Worm (Caenorhabditis elegans) whole organism, L4 larva: ENCODE results near the gene C25H3.1.

ENCODE experiments used
- D1046.2 ChIP-seq: fragments of 200-800 bp; sonication (Bioruptor generic); IDR thresholded peaks from 2 replicates; pipeline ENCODE4 v1.3.6; 2022; ENCODE audit warnings: missing genetic modification characterization, missing compliant biosample characterization
- F26F4.8 ChIP-seq: fragments of 200-800 bp; sonication (Bioruptor generic); conservative IDR thresholded peaks from 2 replicates; pipeline ENCODE4 v1.3.6; 2022; ENCODE audit warnings: missing genetic modification characterization, missing compliant biosample characterization
- F37D6.2 ChIP-seq: sonication (generic microtip); optimal IDR thresholded peaks from 2 replicates; lab custom pipeline; 2016; ENCODE audit warnings: mild to moderate bottlenecking, missing genetic modification characterization, missing compliant biosample characterization
- Y105C5A.15 ChIP-seq: fragments of 200-800 bp; sonication (Bioruptor generic); IDR thresholded peaks from 2 replicates; pipeline ENCODE4 v1.3.6; 2022; ENCODE audit warnings: missing genetic modification characterization, missing compliant biosample characterization
- ZK337.2 ChIP-seq: fragments of 200-800 bp; sonication (Bioruptor generic); IDR thresholded peaks from 2 replicates; pipeline ENCODE4 v1.3.6; 2022; ENCODE audit warnings: missing genetic modification reagents, missing genetic modification characterization, missing compliant biosample characterization
- ZK546.5 ChIP-seq, 2 experiments: sonication (generic microtip); optimal IDR thresholded peaks; 2 replicates each; lab custom pipeline; 2017; ENCODE audit warnings: missing biosample characterization in 2 of 2, missing genetic modification characterization in 2 of 2
- aha-1 ChIP-seq: fragments of 150-350 bp; peaks from one replicate; lab custom pipeline; 2014; ENCODE audit warnings: missing biosample characterization, missing genetic modification characterization
- arid-1 ChIP-seq: fragments of 200-800 bp; sonication (Bioruptor generic); conservative IDR thresholded peaks from 2 replicates; pipeline ENCODE4 v1.3.6; 2022; ENCODE audit warnings: missing genetic modification reagents, missing genetic modification characterization, missing compliant biosample characterization
- attf-4 ChIP-seq: sonication (generic microtip); optimal IDR thresholded peaks from 3 replicates; lab custom pipeline; 2017; ENCODE audit warnings: missing biosample characterization, missing genetic modification characterization
- ceh-28 ChIP-seq: fragments of 150-350 bp; optimal IDR thresholded peaks from 2 replicates; lab custom pipeline; 2014; ENCODE audit warnings: missing biosample characterization, missing genetic modification reagents, missing genetic modification characterization
- ceh-44 ChIP-seq: fragments of 200-800 bp; sonication (Bioruptor generic); IDR thresholded peaks from 2 replicates; pipeline ENCODE4 v1.3.6; 2022; ENCODE audit warnings: missing genetic modification reagents, missing genetic modification characterization, missing compliant biosample characterization
- ces-1 ChIP-seq: fragments of 150-350 bp; sonication (generic microtip); optimal IDR thresholded peaks from 4 replicates; lab custom pipeline; 2014; ENCODE audit warnings: missing biosample characterization, missing genetic modification reagents, missing genetic modification characterization
- daf-8 ChIP-seq: fragments of 200-800 bp; sonication (Bioruptor generic); IDR thresholded peaks from 2 replicates; pipeline ENCODE4 v1.3.6; 2022; ENCODE audit warnings: missing genetic modification characterization, missing compliant biosample characterization
- dmd-6 ChIP-seq: fragments of 200-800 bp; sonication (Bioruptor generic); IDR thresholded peaks from 2 replicates; pipeline ENCODE4 v1.3.6; 2022; ENCODE audit warnings: missing genetic modification reagents, missing genetic modification characterization, missing compliant biosample characterization
- dmd-9 ChIP-seq: fragments of 200-800 bp; sonication (Bioruptor generic); IDR thresholded peaks from 2 replicates; pipeline ENCODE4 v1.3.6; 2022; ENCODE audit warnings: missing genetic modification reagents, missing genetic modification characterization, missing compliant biosample characterization
- dve-1 ChIP-seq: sonication (generic microtip); optimal IDR thresholded peaks from 2 replicates; lab custom pipeline; 2017; ENCODE audit warnings: antibody characterized with exemption, mild to moderate bottlenecking, missing genetic modification characterization, missing compliant biosample characterization; ENCODE audit not compliant: insufficient read depth
- egl-43 ChIP-seq: fragments of 200-800 bp; sonication (Bioruptor generic); IDR thresholded peaks from 2 replicates; pipeline ENCODE4 v1.3.6; 2022; ENCODE audit warnings: missing genetic modification reagents, missing genetic modification characterization, missing compliant biosample characterization
- fkh-10 ChIP-seq: fragments of 150-350 bp; optimal IDR thresholded peaks from 2 replicates; lab custom pipeline; 2014; ENCODE audit warnings: missing biosample characterization, missing genetic modification reagents, missing genetic modification characterization
- fos-1 ChIP-seq: fragments of 150-350 bp; optimal IDR thresholded peaks from 2 replicates; lab custom pipeline; 2014; ENCODE audit warnings: missing biosample characterization, missing genetic modification characterization
- lim-7 ChIP-seq: fragments of 200-800 bp; sonication (Bioruptor generic); IDR thresholded peaks from 2 replicates; pipeline ENCODE4 v1.3.6; 2022; ENCODE audit warnings: missing genetic modification characterization, missing compliant biosample characterization
- lin-38 ChIP-seq: fragments of 200-800 bp; sonication (Bioruptor generic); IDR thresholded peaks from 2 replicates; pipeline ENCODE4 v1.3.6; 2022; ENCODE audit warnings: missing genetic modification reagents, missing genetic modification characterization, missing compliant biosample characterization
- lsy-2 ChIP-seq, 2 experiments: fragments of 150-350 bp in 1 of 2; sonication (generic microtip) in 1 of 2; optimal IDR thresholded peaks; 2 replicates each; lab custom pipeline; 2014 to 2017; ENCODE audit warnings: missing biosample characterization in 2 of 2, missing genetic modification characterization in 2 of 2
- mdt-29 ChIP-seq: fragments of 200-800 bp; sonication (Bioruptor generic); IDR thresholded peaks from 2 replicates; pipeline ENCODE4 v1.3.6; 2022; ENCODE audit warnings: missing genetic modification reagents, missing genetic modification characterization, missing compliant biosample characterization
- mxl-2 ChIP-seq: fragments of 200-800 bp; sonication (Bioruptor generic); conservative IDR thresholded peaks from 2 replicates; pipeline ENCODE4 v1.3.6; 2022; ENCODE audit warnings: missing genetic modification reagents, missing genetic modification characterization, missing compliant biosample characterization
- mxl-3 ChIP-seq: fragments of 200-800 bp; sonication (Bioruptor generic); optimal IDR thresholded peaks from 2 replicates; lab custom pipeline; 2018; ENCODE audit warnings: mild to moderate bottlenecking, missing genetic modification characterization, missing compliant biosample characterization
- nhr-10 ChIP-seq: fragments of 150-350 bp; optimal IDR thresholded peaks from 2 replicates; lab custom pipeline; 2014; ENCODE audit warnings: missing biosample characterization, missing genetic modification characterization
- nhr-102 ChIP-seq: sonication (generic microtip); optimal IDR thresholded peaks from 2 replicates; lab custom pipeline; 2016; ENCODE audit warnings: mild to moderate bottlenecking, missing genetic modification characterization, moderate library complexity, missing compliant biosample characterization
- nhr-11 ChIP-seq: fragments of 150-350 bp; optimal IDR thresholded peaks from 2 replicates; lab custom pipeline; 2014; ENCODE audit warnings: missing biosample characterization, missing genetic modification characterization
- nhr-237 ChIP-seq: sonication (generic microtip); optimal IDR thresholded peaks from 2 replicates; lab custom pipeline; 2017; ENCODE audit warnings: missing biosample characterization, missing genetic modification characterization
- nhr-25 ChIP-seq: sonication (generic microtip); optimal IDR thresholded peaks from 2 replicates; lab custom pipeline; 2017; ENCODE audit warnings: missing genetic modification characterization, mild to moderate bottlenecking, missing compliant biosample characterization, antibody characterized with exemption, moderate library complexity, borderline replicate concordance; ENCODE audit not compliant: insufficient read depth
- nhr-42 ChIP-seq: fragments of 200-800 bp; sonication (Bioruptor generic); IDR thresholded peaks from 2 replicates; pipeline ENCODE4 v1.3.6; 2022; ENCODE audit warnings: missing genetic modification characterization, missing compliant biosample characterization
- nhr-6 ChIP-seq: fragments of 150-350 bp; optimal IDR thresholded peaks from 2 replicates; lab custom pipeline; 2014; ENCODE audit warnings: missing biosample characterization, missing genetic modification characterization
- nhr-76 ChIP-seq: fragments of 150-350 bp; optimal IDR thresholded peaks from 2 replicates; lab custom pipeline; 2014; ENCODE audit warnings: missing biosample characterization, missing genetic modification characterization
- pha-4 ChIP-seq, 2 experiments: fragments of 150-350 bp in 1 of 2; fragments of 200-800 bp in 1 of 2; sonication (Bioruptor generic) in 1 of 2; IDR thresholded peaks in 1 of 2; optimal IDR thresholded peaks in 1 of 2; 2 replicates each; pipeline versions ENCODE4 v1.3.6 to Lab custom; 2014 to 2022; ENCODE audit warnings: missing genetic modification characterization in 2 of 2, missing genetic modification reagents in 2 of 2, missing biosample characterization in 1 of 2, missing compliant biosample characterization in 1 of 2
- php-3 ChIP-seq: fragments of 200-800 bp; sonication (Bioruptor generic); IDR thresholded peaks from 2 replicates; pipeline ENCODE4 v1.3.6; 2022; ENCODE audit warnings: missing genetic modification reagents, missing genetic modification characterization, missing compliant biosample characterization
- pqm-1 ChIP-seq: sonication (generic microtip); optimal IDR thresholded peaks from 2 replicates; lab custom pipeline; 2017; ENCODE audit warnings: missing biosample characterization, missing genetic modification characterization
- saeg-2 ChIP-seq: fragments of 200-800 bp; sonication (Bioruptor generic); IDR thresholded peaks from 2 replicates; pipeline ENCODE4 v1.3.6; 2022; ENCODE audit warnings: missing genetic modification reagents, missing genetic modification characterization, missing compliant biosample characterization
- sdz-12 ChIP-seq: fragments of 200-800 bp; sonication (Bioruptor generic); optimal IDR thresholded peaks from 2 replicates; lab custom pipeline; 2018; ENCODE audit warnings: mild to moderate bottlenecking, missing genetic modification characterization, missing compliant biosample characterization
- snpc-1.2 ChIP-seq: fragments of 200-800 bp; sonication (Bioruptor generic); IDR thresholded peaks from 2 replicates; pipeline ENCODE4 v1.3.6; 2022; ENCODE audit warnings: missing genetic modification reagents, missing genetic modification characterization, missing compliant biosample characterization
- snpc-4 ChIP-seq: fragments of 150-350 bp; optimal IDR thresholded peaks from 2 replicates; lab custom pipeline; 2014; ENCODE audit warnings: missing biosample characterization, missing genetic modification characterization
- tag-97 ChIP-seq: fragments of 200-800 bp; sonication (Bioruptor generic); IDR thresholded peaks from 2 replicates; pipeline ENCODE4 v1.3.6; 2022; ENCODE audit warnings: missing genetic modification characterization, missing compliant biosample characterization
- unc-39 ChIP-seq: sonication (generic microtip); optimal IDR thresholded peaks from 2 replicates; lab custom pipeline; 2017; ENCODE audit warnings: missing biosample characterization, missing genetic modification characterization
- zag-1 ChIP-seq: fragments of 150-350 bp; optimal IDR thresholded peaks from 2 replicates; lab custom pipeline; 2014; ENCODE audit warnings: missing biosample characterization, missing genetic modification characterization
- zfp-3 ChIP-seq: fragments of 200-800 bp; sonication (Bioruptor generic); conservative IDR thresholded peaks from 2 replicates; pipeline ENCODE4 v1.3.6; 2022; ENCODE audit warnings: missing genetic modification reagents, missing genetic modification characterization, missing compliant biosample characterization
- zip-2 ChIP-seq: fragments of 150-350 bp; optimal IDR thresholded peaks from 2 replicates; lab custom pipeline; 2014; ENCODE audit warnings: missing biosample characterization, missing genetic modification characterization

C25H3.1 gene

DNA sequence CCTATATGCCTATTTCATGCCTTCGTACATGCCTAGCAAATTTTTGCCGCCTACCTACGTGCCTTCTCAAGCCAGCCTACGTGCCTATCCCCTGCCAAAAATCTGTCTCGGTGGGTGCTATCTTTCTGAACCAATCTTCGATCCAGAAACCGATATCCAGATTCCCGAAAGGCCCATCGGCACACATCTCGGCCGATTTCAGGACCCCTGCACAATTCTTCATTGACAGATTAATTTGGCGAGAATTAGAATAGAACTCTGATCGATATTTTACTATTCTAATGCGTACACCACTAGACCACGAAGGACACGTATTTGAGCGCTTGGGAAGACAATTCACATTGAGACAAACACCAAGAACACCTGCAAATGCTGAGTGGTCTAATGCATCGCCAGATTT is 31.3 kb upstream of the C25H3.1 start:
- TF ChIP-seq nhr-6 (no peak), sdz-12 (GFP tag; lab: Kevin White, UChicago) (no peak), aha-1 (tag; lab: Kevin White, UChicago) (no peak), nhr-25 (tag; lab: Kevin White, UChicago) (no peak), attf-4 (no peak), arid-1 (GFP tag; lab: Robert Waterston, UW) (no peak), mxl-3 (GFP tag; lab: Kevin White, UChicago) (no peak), ZK337.2 (no peak), snpc-1.2 (no peak), pha-4 (GFP tag; IDR thresholded peaks at IDR 0.05; lab: Robert Waterston, UW) (no peak), pha-4 (tag; optimal IDR thresholded peaks at IDR 0.05; lab: Kevin White, UChicago) (no peak), daf-8 (GFP tag; lab: Robert Waterston, UW) (no peak), ceh-44 (no peak), snpc-4 (tag; lab: Kevin White, UChicago) (no peak)

DNA sequence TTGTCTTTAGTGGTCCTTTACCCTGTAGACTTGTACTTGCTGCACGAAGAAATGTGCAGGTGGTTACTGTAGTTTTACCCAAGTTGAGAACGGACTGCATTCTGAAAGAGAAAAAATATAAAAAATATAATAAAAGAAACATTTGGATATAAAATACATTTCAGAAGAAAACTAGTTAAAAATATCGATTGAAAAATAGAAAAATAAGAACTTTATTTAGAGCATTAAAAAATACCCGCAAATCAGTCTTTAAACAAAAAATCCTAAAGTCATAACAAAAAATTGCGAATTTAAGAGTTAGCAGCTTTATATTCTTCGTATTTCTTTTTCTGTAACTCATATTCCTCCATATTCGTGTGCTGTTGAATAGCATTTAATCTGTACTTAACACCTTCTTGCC is 30.0 kb upstream of the C25H3.1 start, which contains the start of gene C25H3.7:
TSS of gene C25H3.7 (minus strand) at position 101 of the 400 bp plus-strand sequence.
- TF ChIP-seq fos-1: no peak
- no peak for TF ChIP-seq lim-7
- TF ChIP-seq aha-1 (tag; lab: Kevin White, UChicago): peak; percentile 50
- TF ChIP-seq, all 104 proteins: peak for 1

DNA sequence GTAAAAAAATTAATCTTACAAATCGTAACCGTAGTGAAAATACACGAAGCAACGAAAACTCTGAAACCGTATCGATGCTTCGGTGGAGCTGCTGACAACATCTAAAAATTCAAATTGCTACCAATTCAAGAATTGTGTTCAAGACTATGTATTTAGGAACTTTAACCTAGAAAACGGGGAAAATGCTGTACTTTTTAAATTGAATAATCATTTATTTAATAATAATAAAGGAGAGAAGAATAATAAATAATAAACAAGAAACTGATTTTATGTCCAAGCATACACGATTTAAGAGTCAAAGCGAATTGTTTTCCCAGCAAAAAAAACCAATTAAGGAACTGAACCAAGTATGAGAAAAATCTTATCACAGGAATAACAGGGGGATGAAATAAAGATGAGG is 29.3 kb upstream of the C25H3.1 start, which contains the start of gene C25H3.17:
TSS of gene C25H3.17 (minus strand) at position 101 of the 400 bp plus-strand sequence.
- TF ChIP-seq unc-39 (tag; lab: Kevin White, UChicago): no peak
- TF ChIP-seq tag-97 (GFP tag; lab: Robert Waterston, UW): no peak
- TF ChIP-seq pha-4 (GFP tag; IDR thresholded peaks at IDR 0.05; lab: Robert Waterston, UW): no peak
- no peak for TF ChIP-seq pha-4 (tag; optimal IDR thresholded peaks at IDR 0.05; lab: Kevin White, UChicago)
- no peak for TF ChIP-seq nhr-10 (tag; lab: Kevin White, UChicago)
- TF ChIP-seq D1046.2 (GFP tag; lab: Robert Waterston, UW): no peak
- no peak for TF ChIP-seq nhr-11 (tag; lab: Kevin White, UChicago)
- no peak for TF ChIP-seq dve-1 (tag; lab: Kevin White, UChicago)
- TF ChIP-seq pqm-1 (tag; lab: Kevin White, UChicago): no peak
- no peak for TF ChIP-seq aha-1 (tag; lab: Kevin White, UChicago)
- no peak for TF ChIP-seq lin-38 (GFP tag; lab: Robert Waterston, UW)
- TF ChIP-seq mdt-29: no peak
- TF ChIP-seq saeg-2 (GFP tag; lab: Robert Waterston, UW): no peak
- no peak for TF ChIP-seq daf-8 (GFP tag; lab: Robert Waterston, UW)
- TF ChIP-seq fos-1: no peak
- no peak for TF ChIP-seq zag-1
- TF ChIP-seq F37D6.2 (tag; lab: Kevin White, UChicago): no peak

DNA sequence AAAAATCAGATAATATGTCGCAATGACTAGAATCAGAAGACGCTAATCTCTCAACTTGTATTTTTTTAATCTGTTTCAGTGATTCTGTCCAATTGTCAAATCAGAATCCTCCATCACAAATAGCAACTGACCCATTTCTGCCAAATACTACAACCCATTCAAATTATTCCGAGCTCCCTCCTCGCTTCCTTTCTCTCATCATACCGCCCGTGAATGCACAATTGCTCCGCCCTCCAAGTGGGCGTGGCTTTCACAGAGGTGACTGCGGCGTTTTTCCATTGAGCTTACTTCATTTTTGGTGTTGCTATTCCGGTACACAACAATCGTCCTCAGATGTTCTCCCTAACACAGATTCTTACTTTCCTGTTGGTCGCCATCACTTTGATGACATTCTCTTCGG is 18.2 kb upstream of the C25H3.1 start, which contains the start of gene flp-27:
TSS of gene flp-27 (plus strand) at position 301 of the 400 bp plus-strand sequence.
- TF ChIP-seq mxl-3 (GFP tag; lab: Kevin White, UChicago) (no peak), Y105C5A.15 (GFP tag; lab: Robert Waterston, UW) (no peak), fkh-10 (GFP tag; lab: Kevin White, UChicago) (no peak), nhr-42 (no peak), egl-43 (no peak), lsy-2 (tag; optimal IDR thresholded peaks at IDR 0.05; lab: Kevin White, UChicago) (no peak), unc-39 (tag; lab: Kevin White, UChicago) (no peak), nhr-102 (tag; lab: Kevin White, UChicago) (no peak), zfp-3 (no peak)

DNA sequence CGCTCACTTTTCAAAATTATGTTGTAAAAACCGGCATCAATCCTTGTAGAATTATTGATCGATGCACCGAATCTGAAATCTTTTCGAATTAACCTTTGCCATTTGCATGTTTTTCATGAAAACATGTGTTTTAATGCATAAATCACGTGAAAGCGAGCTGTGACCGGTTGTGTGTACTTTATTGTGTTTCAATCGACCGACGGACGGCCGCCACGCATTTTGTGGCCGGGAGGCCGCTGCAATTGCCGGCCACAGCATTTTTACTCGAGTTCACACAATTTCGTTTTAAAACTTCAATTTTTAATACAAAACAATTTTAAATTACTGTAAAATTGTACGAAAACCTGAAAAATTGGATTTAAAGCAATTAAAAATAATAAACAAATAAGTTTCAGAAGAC is 9.9 kb upstream of the C25H3.1 start, which contains the start of gene C25H3.11:
TSS of gene C25H3.11 (minus strand) at position 82 of the 400 bp plus-strand sequence.
- no peak for TF ChIP-seq ces-1 (GFP tag; lab: Kevin White, UChicago)
- TF ChIP-seq dmd-6 (GFP tag; lab: Robert Waterston, UW): peak; percentile 49; the same call in 1 of the 2 replicates
- no peak for TF ChIP-seq F26F4.8
- no peak for TF ChIP-seq Y105C5A.15 (GFP tag; lab: Robert Waterston, UW)
- no peak for TF ChIP-seq nhr-76
- TF ChIP-seq php-3: 0 out of 2 replicates have a peak, but pooled peaks have one; percentile 32
- no peak for TF ChIP-seq saeg-2 (GFP tag; lab: Robert Waterston, UW)
- no peak for TF ChIP-seq dmd-9 (GFP tag; lab: Robert Waterston, UW)
- TF ChIP-seq mxl-2 (GFP tag; lab: Robert Waterston, UW): no peak
- TF ChIP-seq nhr-237 (tag; lab: Kevin White, UChicago): no peak
- TF ChIP-seq nhr-42: no peak
- no peak for TF ChIP-seq zip-2 (tag; lab: Kevin White, UChicago)
- no peak for TF ChIP-seq mdt-29
- TF ChIP-seq ceh-28: no peak
- TF ChIP-seq ZK546.5 (tag; optimal IDR thresholded peaks at IDR 0.05; lab: Kevin White, UChicago): no peak
